Worm (Caenorhabditis elegans) whole organism, mixed stage, embryonic: ENCODE data around the gene F48F7.6.
A peak's percentile ranks its signal among the peaks of the same experiment; 100 is the strongest.

Experiments used
- M03D4.4 ChIP-seq: sonication (generic microtip); optimal IDR thresholded peaks from 2 replicates; lab custom pipeline; 2017; ENCODE audit warnings: mild to moderate bottlenecking, missing genetic modification characterization, missing compliant biosample characterization
- bed-3 ChIP-seq: fragments of 200-800 bp; sonication (Bioruptor generic); optimal IDR thresholded peaks from 3 replicates; lab custom pipeline; 2018; ENCODE audit warnings: mild to moderate bottlenecking, missing genetic modification characterization, moderate library complexity, missing compliant biosample characterization
- blmp-1 ChIP-seq: fragments of 150-350 bp; optimal IDR thresholded peaks from 2 replicates; lab custom pipeline; 2014; ENCODE audit warnings: missing biosample characterization, missing genetic modification characterization
- ceh-39 ChIP-seq: fragments of 150-350 bp; optimal IDR thresholded peaks from 2 replicates; lab custom pipeline; 2014; ENCODE audit warnings: missing biosample characterization, missing genetic modification characterization
- ceh-43 ChIP-seq: fragments of 200-800 bp; sonication (Bioruptor generic); optimal IDR thresholded peaks from 2 replicates; lab custom pipeline; 2018; ENCODE audit warnings: mild to moderate bottlenecking, missing genetic modification characterization, moderate library complexity, missing compliant biosample characterization
- ceh-83 ChIP-seq: fragments of 200-800 bp; sonication (Bioruptor generic); optimal IDR thresholded peaks from 2 replicates; lab custom pipeline; 2018; ENCODE audit warnings: mild to moderate bottlenecking, missing genetic modification characterization, missing compliant biosample characterization
- ces-1 ChIP-seq: fragments of 150-350 bp; optimal IDR thresholded peaks from 2 replicates; lab custom pipeline; 2014; ENCODE audit warnings: missing biosample characterization, missing genetic modification reagents, missing genetic modification characterization
- cnd-1 ChIP-seq: fragments of 200-800 bp; sonication (Bioruptor generic); optimal IDR thresholded peaks from 2 replicates; lab custom pipeline; 2018; ENCODE audit warnings: mild to moderate bottlenecking, missing genetic modification characterization, missing compliant biosample characterization
- drap-1 ChIP-seq: fragments of 200-800 bp; sonication (Bioruptor generic); optimal IDR thresholded peaks from 3 replicates; lab custom pipeline; 2018; ENCODE audit warnings: mild to moderate bottlenecking, missing genetic modification characterization, missing compliant biosample characterization
- elt-1 ChIP-seq: sonication (generic microtip); optimal IDR thresholded peaks from 2 replicates; lab custom pipeline; 2017; ENCODE audit warnings: missing genetic modification characterization, mild to moderate bottlenecking, missing compliant biosample characterization, antibody characterized with exemption, moderate library complexity, borderline replicate concordance; ENCODE audit not compliant: insufficient read depth
- elt-3 ChIP-seq: fragments of 150-350 bp; optimal IDR thresholded peaks from 2 replicates; lab custom pipeline; 2014; ENCODE audit warnings: missing biosample characterization, missing genetic modification characterization
- flh-1 ChIP-seq: fragments of 200-800 bp; sonication (Bioruptor generic); optimal IDR thresholded peaks from 2 replicates; lab custom pipeline; 2018; ENCODE audit warnings: mild to moderate bottlenecking, missing genetic modification characterization, moderate library complexity, missing compliant biosample characterization
- ham-2 ChIP-seq: fragments of 200-800 bp; sonication (Bioruptor generic); optimal IDR thresholded peaks from 2 replicates; lab custom pipeline; 2018; ENCODE audit warnings: mild to moderate bottlenecking, missing genetic modification characterization, missing compliant biosample characterization
- hlh-1 ChIP-seq: fragments of 150-350 bp; optimal IDR thresholded peaks from 2 replicates; lab custom pipeline; 2014; ENCODE audit warnings: missing biosample characterization, missing genetic modification reagents, missing genetic modification characterization
- lin-13 ChIP-seq: fragments of 150-350 bp; optimal IDR thresholded peaks from 2 replicates; lab custom pipeline; 2014; ENCODE audit warnings: missing biosample characterization, missing genetic modification characterization
- lin-32 ChIP-seq: fragments of 200-800 bp; sonication (Bioruptor generic); optimal IDR thresholded peaks from 2 replicates; lab custom pipeline; 2018; ENCODE audit warnings: mild to moderate bottlenecking, missing genetic modification characterization, missing compliant biosample characterization
- lsy-2 ChIP-seq: fragments of 150-350 bp; optimal IDR thresholded peaks from 2 replicates; lab custom pipeline; 2014; ENCODE audit warnings: missing biosample characterization, missing genetic modification characterization
- mab-5 ChIP-seq: fragments of 150-350 bp; optimal IDR thresholded peaks from 2 replicates; lab custom pipeline; 2014; ENCODE audit warnings: missing biosample characterization, missing genetic modification characterization
- mep-1 ChIP-seq: fragments of 150-350 bp; optimal IDR thresholded peaks from 2 replicates; lab custom pipeline; 2017; ENCODE audit warnings: missing biosample characterization, missing genetic modification reagents, missing genetic modification characterization, inconsistent platforms
- mls-2 ChIP-seq: sonication (generic microtip); optimal IDR thresholded peaks from 2 replicates; lab custom pipeline; 2016; ENCODE audit warnings: mild to moderate bottlenecking, missing genetic modification characterization, moderate library complexity, missing compliant biosample characterization
- nhr-12 ChIP-seq: fragments of 150-350 bp; optimal IDR thresholded peaks from 2 replicates; lab custom pipeline; 2014; ENCODE audit warnings: missing biosample characterization, missing genetic modification characterization
- nhr-2 ChIP-seq: fragments of 150-350 bp; optimal IDR thresholded peaks from 2 replicates; lab custom pipeline; 2014; ENCODE audit warnings: missing biosample characterization, missing genetic modification characterization
- nhr-237 ChIP-seq: fragments of 150-350 bp; optimal IDR thresholded peaks from 2 replicates; lab custom pipeline; 2014; ENCODE audit warnings: missing biosample characterization, missing genetic modification characterization
- nhr-28 ChIP-seq: fragments of 150-350 bp; optimal IDR thresholded peaks from 2 replicates; lab custom pipeline; 2014; ENCODE audit warnings: missing biosample characterization, missing genetic modification characterization
- nhr-76 ChIP-seq: sonication (generic microtip); optimal IDR thresholded peaks from 2 replicates; lab custom pipeline; 2017; ENCODE audit warnings: missing biosample characterization, missing genetic modification characterization
- pha-4 ChIP-seq: fragments of 150-350 bp; optimal IDR thresholded peaks from 2 replicates; lab custom pipeline; 2018; ENCODE audit warnings: missing biosample characterization, missing genetic modification reagents, missing genetic modification characterization
- sem-2 ChIP-seq: fragments of 200-800 bp; sonication (Bioruptor generic); optimal IDR thresholded peaks from 2 replicates; lab custom pipeline; 2018; ENCODE audit warnings: mild to moderate bottlenecking, missing genetic modification characterization, missing compliant biosample characterization
- snpc-4 ChIP-seq: fragments of 150-350 bp; optimal IDR thresholded peaks from 2 replicates; lab custom pipeline; 2014; ENCODE audit warnings: missing biosample characterization, missing genetic modification characterization
- sptf-1 ChIP-seq: sonication (generic microtip); optimal IDR thresholded peaks from 2 replicates; lab custom pipeline; 2017; ENCODE audit warnings: mild to moderate bottlenecking, missing genetic modification characterization, moderate library complexity, missing compliant biosample characterization
- tbx-8 ChIP-seq: fragments of 200-800 bp; sonication (Bioruptor generic); optimal IDR thresholded peaks from 2 replicates; lab custom pipeline; 2018; ENCODE audit warnings: mild to moderate bottlenecking, missing genetic modification characterization, moderate library complexity, missing compliant biosample characterization
- unc-120 ChIP-seq: sonication (generic microtip); optimal IDR thresholded peaks from 2 replicates; lab custom pipeline; 2017; ENCODE audit warnings: missing genetic modification characterization, missing compliant biosample characterization; ENCODE audit not compliant: poor library complexity, severe bottlenecking
- unc-39 ChIP-seq: fragments of 150-350 bp; optimal IDR thresholded peaks from 2 replicates; lab custom pipeline; 2014; ENCODE audit warnings: missing biosample characterization, missing genetic modification characterization
- unc-62 ChIP-seq: fragments of 150-350 bp; optimal IDR thresholded peaks from 2 replicates; lab custom pipeline; 2014; ENCODE audit warnings: missing biosample characterization, missing genetic modification reagents, missing genetic modification characterization
- zip-8 ChIP-seq: fragments of 150-350 bp; optimal IDR thresholded peaks from 2 replicates; lab custom pipeline; 2014; ENCODE audit warnings: missing biosample characterization, missing genetic modification characterization
- ztf-11 ChIP-seq: fragments of 150-350 bp; optimal IDR thresholded peaks from 2 replicates; lab custom pipeline; 2014; ENCODE audit warnings: missing biosample characterization, missing genetic modification characterization

The F48F7.6 gene

DNA sequence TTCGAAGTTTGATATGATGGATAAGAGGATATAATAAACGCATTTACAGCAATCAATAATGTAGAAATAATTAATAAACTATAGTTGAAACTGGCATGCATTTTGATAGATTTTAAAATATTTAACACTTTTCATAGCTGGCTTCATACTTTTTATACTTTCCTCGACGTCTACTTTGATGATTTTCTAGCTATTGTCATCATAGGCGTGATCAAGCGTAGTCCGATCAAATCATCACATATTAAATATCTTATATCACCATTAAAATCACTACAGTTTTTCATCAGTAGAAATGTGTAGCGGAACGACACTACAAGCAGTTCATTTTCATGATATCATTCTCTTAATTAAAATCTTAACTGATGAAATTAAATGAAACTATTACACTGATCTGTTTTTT is 37.7 kb downstream of the F48F7.6 start, which contains the start of gene C04C11.25:
Gene C04C11.25, minus strand, starts transcription at position 101 of the 400 bp plus-strand sequence.
- TF ChIP-seq sptf-1 (tag; lab: Kevin White, UChicago): no peak
- no peak for TF ChIP-seq nhr-76
- no peak for TF ChIP-seq lin-32
- TF ChIP-seq ceh-39 (tag; lab: Kevin White, UChicago): no peak
- no peak for TF ChIP-seq M03D4.4 (tag; lab: Kevin White, UChicago)
- TF ChIP-seq zip-8 (tag; lab: Kevin White, UChicago): no peak
- no peak for TF ChIP-seq tbx-8 (GFP tag; lab: Kevin White, UChicago)
- no peak for TF ChIP-seq ces-1 (GFP tag; lab: Kevin White, UChicago)
- no peak for TF ChIP-seq lin-13 (tag; lab: Kevin White, UChicago)
- no peak for TF ChIP-seq ceh-83
- TF ChIP-seq unc-120 (tag; lab: Kevin White, UChicago): no peak
- no peak for TF ChIP-seq elt-1
- no peak for TF ChIP-seq lsy-2
- TF ChIP-seq flh-1 (GFP tag; lab: Kevin White, UChicago): no peak
- no peak for TF ChIP-seq cnd-1 (tag; lab: Kevin White, UChicago)
- no peak for TF ChIP-seq elt-3 (tag; lab: Kevin White, UChicago)
- TF ChIP-seq nhr-2 (tag; lab: Kevin White, UChicago): no peak
- no peak for TF ChIP-seq nhr-28

DNA sequence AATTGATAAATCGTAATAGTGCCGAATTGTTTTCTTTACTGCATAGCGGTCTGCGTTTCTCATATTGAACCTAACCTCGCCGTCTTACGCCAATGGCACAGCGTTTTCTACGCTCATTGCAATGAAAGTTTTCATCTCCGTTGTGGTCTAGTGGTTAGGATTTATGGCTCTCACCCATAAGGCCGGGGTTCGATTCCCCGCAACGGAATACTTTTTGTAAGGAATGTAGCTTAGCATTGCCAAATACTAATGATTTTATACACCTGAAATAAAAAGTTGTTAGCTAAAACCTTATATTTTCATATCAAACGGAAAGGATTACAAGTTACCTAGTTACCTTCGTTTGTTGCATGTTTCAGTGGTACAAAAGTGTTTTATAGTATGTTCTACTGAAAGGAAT is 38.2 kb downstream of the F48F7.6 start:
- TF ChIP-seq nhr-2 (tag; lab: Kevin White, UChicago): no peak
- TF ChIP-seq cnd-1 (tag; lab: Kevin White, UChicago): peak; percentile 81
- TF ChIP-seq unc-62 (GFP tag; lab: Kevin White, UChicago): peak; percentile 34
- TF ChIP-seq nhr-12: peak; percentile 48
- TF ChIP-seq mep-1 (tag; lab: Kevin White, UChicago): peak; percentile 78
- TF ChIP-seq nhr-28: peak; percentile 40
- peak; percentile 64 for TF ChIP-seq pha-4 (tag; lab: Kevin White, UChicago)
- TF ChIP-seq sem-2: peak; percentile 66
- TF ChIP-seq zip-8 (tag; lab: Kevin White, UChicago): no peak
- TF ChIP-seq drap-1: peak; percentile 91
- TF ChIP-seq ceh-83: peak; percentile 85
- TF ChIP-seq ham-2 (GFP tag; lab: Kevin White, UChicago): peak; percentile 92
- TF ChIP-seq nhr-76: no peak
- TF ChIP-seq M03D4.4 (tag; lab: Kevin White, UChicago): peak; percentile 87
- peak; percentile 99 for TF ChIP-seq unc-120 (tag; lab: Kevin White, UChicago)
- no peak for TF ChIP-seq elt-3 (tag; lab: Kevin White, UChicago)
- TF ChIP-seq lin-32: peak; percentile 61
- no peak for TF ChIP-seq ztf-11 (tag; lab: Kevin White, UChicago)
- peak; percentile 27 for TF ChIP-seq hlh-1
- peak; percentile 62 for TF ChIP-seq ces-1 (GFP tag; lab: Kevin White, UChicago)
- TF ChIP-seq bed-3 (GFP tag; lab: Kevin White, UChicago): peak; percentile 79
- no peak for TF ChIP-seq snpc-4 (tag; lab: Kevin White, UChicago)
- peak; percentile 1 for TF ChIP-seq lsy-2
- peak; percentile 23 for TF ChIP-seq tbx-8 (GFP tag; lab: Kevin White, UChicago)
- TF ChIP-seq elt-1: no peak
- TF ChIP-seq unc-39 (tag; lab: Kevin White, UChicago): no peak
- TF ChIP-seq nhr-237 (tag; lab: Kevin White, UChicago): peak; percentile 20
- TF ChIP-seq ceh-43 (GFP tag; lab: Kevin White, UChicago): peak; percentile 78
- TF ChIP-seq flh-1 (GFP tag; lab: Kevin White, UChicago): peak; percentile 66
- TF ChIP-seq lin-13 (tag; lab: Kevin White, UChicago): no peak
- peak; percentile 47 for TF ChIP-seq mab-5 (tag; lab: Kevin White, UChicago)
- peak; percentile 88 for TF ChIP-seq mls-2
- peak; percentile 93 for TF ChIP-seq sptf-1 (tag; lab: Kevin White, UChicago)
- TF ChIP-seq ceh-39 (tag; lab: Kevin White, UChicago): no peak
- no peak for TF ChIP-seq blmp-1 (tag; lab: Kevin White, UChicago)

DNA sequence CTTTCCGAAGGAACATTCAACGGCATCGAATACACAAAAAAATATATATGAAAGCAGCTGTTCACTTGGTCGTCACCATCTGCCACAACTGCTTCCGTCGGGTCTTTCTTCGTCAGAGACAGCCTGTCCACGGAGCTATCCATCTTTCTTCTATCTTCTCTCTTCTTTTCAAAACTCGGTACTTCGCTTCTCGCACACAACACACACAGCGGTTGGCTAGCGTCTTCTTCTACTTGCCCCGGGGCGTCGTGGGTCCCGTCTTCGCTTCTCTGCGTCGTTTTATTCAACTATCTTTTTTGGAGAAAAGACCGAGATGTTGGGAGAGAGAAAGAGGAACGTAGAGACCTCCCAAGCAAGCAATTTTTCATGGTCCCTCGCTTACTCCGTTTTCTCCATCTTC is 39.1 kb downstream of the F48F7.6 start:
- TF ChIP-seq lsy-2 (peak; percentile 18), cnd-1 (tag; lab: Kevin White, UChicago) (peak; percentile 91), M03D4.4 (tag; lab: Kevin White, UChicago) (peak; percentile 3), nhr-76 (no peak), mab-5 (tag; lab: Kevin White, UChicago) (no peak), ces-1 (GFP tag; lab: Kevin White, UChicago) (peak; percentile 87), bed-3 (GFP tag; lab: Kevin White, UChicago) (no peak), snpc-4 (tag; lab: Kevin White, UChicago) (no peak), hlh-1 (peak; percentile 99), flh-1 (GFP tag; lab: Kevin White, UChicago) (no peak), lin-32 (peak; percentile 50), mls-2 (peak; percentile 35), unc-62 (GFP tag; lab: Kevin White, UChicago) (peak; percentile 96), mep-1 (tag; lab: Kevin White, UChicago) (no peak), ztf-11 (tag; lab: Kevin White, UChicago) (peak; percentile 38), unc-120 (tag; lab: Kevin White, UChicago) (peak; percentile 81), drap-1 (no peak)
